Fruit fly (Drosophila melanogaster) whole organism, embryonic: ENCODE data around the gene Alp13.

Source experiments
- Asciz ChIP-seq: fragments of 200-800 bp; sonication (Bioruptor generic); optimal IDR thresholded peaks from 2 replicates; lab custom pipeline; 2017; ENCODE audit warnings: missing biosample characterization, mild to moderate bottlenecking, missing genetic modification characterization, missing genetic modification reagents
- BtbVII ChIP-seq: fragments of 200-800 bp; sonication (Bioruptor generic); optimal IDR thresholded peaks from 3 replicates; lab custom pipeline; 2017; ENCODE audit warnings: missing biosample characterization, mild to moderate bottlenecking, missing genetic modification characterization
- C15 ChIP-seq: fragments of 200-800 bp; sonication (Bioruptor generic); IDR thresholded peaks from 3 replicates; pipeline ENCODE4 v1.3.6; 2022; ENCODE audit warnings: missing biosample characterization, missing genetic modification characterization
- CG11085 ChIP-seq: fragments of 200-800 bp; sonication (Bioruptor generic); IDR thresholded peaks from 2 replicates; pipeline ENCODE4 v1.3.6; 2022; ENCODE audit warnings: missing biosample characterization, missing genetic modification characterization
- CG12659 ChIP-seq: fragments of 200-800 bp; sonication (Bioruptor generic); optimal IDR thresholded peaks from 3 replicates; lab custom pipeline; 2017; ENCODE audit warnings: mild to moderate bottlenecking, missing biosample characterization, missing genetic modification reagents, missing genetic modification characterization
- CG14050 ChIP-seq: fragments of 200-800 bp; sonication (Bioruptor generic); IDR thresholded peaks from 3 replicates; pipeline ENCODE4 v1.3.6; 2022; ENCODE audit warnings: missing biosample characterization, missing genetic modification characterization
- CG14965 ChIP-seq: fragments of 200-800 bp; sonication (Bioruptor generic); optimal IDR thresholded peaks from 2 replicates; lab custom pipeline; 2016; ENCODE audit warnings: missing biosample characterization, missing genetic modification characterization, borderline replicate concordance
- CG15073 ChIP-seq: fragments of 200-800 bp; sonication (Bioruptor generic); optimal IDR thresholded peaks from 2 replicates; lab custom pipeline; 2016; ENCODE audit warnings: missing biosample characterization, missing genetic modification characterization
- CG1603 ChIP-seq: fragments of 200-800 bp; sonication (Bioruptor generic); optimal IDR thresholded peaks from 2 replicates; lab custom pipeline; 2019; ENCODE audit warnings: missing biosample characterization, mild to moderate bottlenecking, missing genetic modification characterization, moderate library complexity
- CG16813 ChIP-seq: fragments of 200-800 bp; sonication (Bioruptor generic); IDR thresholded peaks from 3 replicates; pipeline ENCODE4 v1.3.6; 2022; ENCODE audit warnings: missing biosample characterization, missing genetic modification characterization; ENCODE audit not compliant: partially characterized antibody
- CG17361 ChIP-seq: fragments of 200-800 bp; sonication (Bioruptor generic); IDR thresholded peaks from 3 replicates; pipeline ENCODE4 v1.3.6; 2022; ENCODE audit warnings: missing biosample characterization, missing genetic modification characterization
- CG31388 ChIP-seq: fragments of 200-800 bp; sonication (Bioruptor generic); optimal IDR thresholded peaks from 2 replicates; lab custom pipeline; 2016; ENCODE audit warnings: missing biosample characterization, missing genetic modification characterization
- CG31441 ChIP-seq: fragments of 200-800 bp; sonication (Bioruptor generic); IDR thresholded peaks from 2 replicates; pipeline ENCODE4 v1.3.6; 2022; ENCODE audit warnings: missing biosample characterization, missing genetic modification characterization
- CG4617 ChIP-seq: fragments of 200-800 bp; sonication (Bioruptor generic); optimal IDR thresholded peaks from 3 replicates; lab custom pipeline; 2016; ENCODE audit warnings: missing biosample characterization, missing genetic modification characterization, borderline replicate concordance
- CG4854 ChIP-seq: fragments of 200-800 bp; sonication (Bioruptor generic); optimal IDR thresholded peaks from 2 replicates; lab custom pipeline; 2016; ENCODE audit warnings: missing biosample characterization, missing genetic modification characterization, inconsistent platforms
- CG6813 ChIP-seq: fragments of 200-800 bp; sonication (Bioruptor generic); optimal IDR thresholded peaks from 2 replicates; lab custom pipeline; 2017; ENCODE audit warnings: missing biosample characterization, missing genetic modification characterization, mild to moderate bottlenecking, moderate library complexity, missing genetic modification reagents
- CG7745 ChIP-seq: fragments of 200-800 bp; sonication (Bioruptor generic); optimal IDR thresholded peaks from 2 replicates; lab custom pipeline; 2018; ENCODE audit warnings: missing biosample characterization, mild to moderate bottlenecking, missing genetic modification characterization, moderate library complexity
- CG7987 ChIP-seq: fragments of 200-800 bp; sonication (Bioruptor generic); optimal IDR thresholded peaks from 2 replicates; lab custom pipeline; 2018; ENCODE audit warnings: missing biosample characterization, mild to moderate bottlenecking, missing genetic modification characterization, moderate library complexity
- CG8281 ChIP-seq: fragments of 200-800 bp; sonication (Bioruptor generic); optimal IDR thresholded peaks from 2 replicates; lab custom pipeline; 2018; ENCODE audit warnings: missing biosample characterization, mild to moderate bottlenecking, missing genetic modification characterization, moderate library complexity
- CG8924 ChIP-seq: fragments of 200-800 bp; optimal IDR thresholded peaks from 3 replicates; lab custom pipeline; 2019; ENCODE audit warnings: missing biosample characterization, mild to moderate bottlenecking, missing genetic modification characterization, moderate library complexity
- CG9727 ChIP-seq: fragments of 200-800 bp; sonication (Bioruptor generic); optimal IDR thresholded peaks from 3 replicates; lab custom pipeline; 2017; ENCODE audit warnings: missing biosample characterization, mild to moderate bottlenecking, missing genetic modification characterization
- CG9876 ChIP-seq: fragments of 200-800 bp; sonication (Bioruptor generic); optimal IDR thresholded peaks from 2 replicates; lab custom pipeline; 2016; ENCODE audit warnings: missing biosample characterization, missing genetic modification characterization
- Drgx ChIP-seq: fragments of 200-800 bp; sonication (Bioruptor generic); IDR thresholded peaks from 2 replicates; pipeline ENCODE4 v1.3.6; 2022; ENCODE audit warnings: missing biosample characterization, missing genetic modification characterization
- Ets97D ChIP-seq: fragments of 200-800 bp; sonication (Bioruptor generic); optimal IDR thresholded peaks from 3 replicates; lab custom pipeline; 2016; ENCODE audit warnings: missing biosample characterization, missing genetic modification characterization
- Jarid2 ChIP-seq: fragments of 200-800 bp; sonication (Bioruptor generic); optimal IDR thresholded peaks from 3 replicates; lab custom pipeline; 2017; ENCODE audit warnings: mild to moderate bottlenecking, missing biosample characterization, missing genetic modification reagents, missing genetic modification characterization
- Mes4 ChIP-seq: fragments of 200-800 bp; sonication (Bioruptor generic); optimal IDR thresholded peaks from 2 replicates; lab custom pipeline; 2016; ENCODE audit warnings: missing biosample characterization, missing genetic modification characterization
- Optix ChIP-seq: fragments of 200-800 bp; sonication (Bioruptor generic); IDR thresholded peaks from 3 replicates; pipeline ENCODE4 v1.3.6; 2022; ENCODE audit warnings: missing biosample characterization, missing genetic modification characterization
- Ptx1 ChIP-seq: fragments of 200-800 bp; sonication (Bioruptor generic); IDR thresholded peaks from 2 replicates; pipeline ENCODE4 v1.3.6; 2022; ENCODE audit warnings: missing biosample characterization, missing genetic modification characterization
- YL-1 ChIP-seq: fragments of 200-800 bp; sonication (Bioruptor generic); optimal IDR thresholded peaks from 3 replicates; lab custom pipeline; 2017; ENCODE audit warnings: missing biosample characterization, mild to moderate bottlenecking, missing genetic modification characterization
- chif ChIP-seq, 2 experiments: fragments of 200-800 bp; sonication (Bioruptor generic); optimal IDR thresholded peaks; 3 replicates each; lab custom pipeline; 2016; ENCODE audit warnings: missing biosample characterization in 2 of 2, missing genetic modification characterization in 2 of 2
- chinmo ChIP-seq: fragments of 200-800 bp; sonication (Bioruptor generic); IDR thresholded peaks from 4 replicates; pipeline ENCODE4 v1.3.6; 2022; ENCODE audit warnings: missing biosample characterization, missing genetic modification characterization; ENCODE audit not compliant: partially characterized antibody
- chm ChIP-seq: fragments of 200-800 bp; sonication (Bioruptor generic); IDR thresholded peaks from 2 replicates; pipeline ENCODE4 v1.3.6; 2022; ENCODE audit warnings: missing biosample characterization, missing genetic modification characterization
- ci ChIP-seq: fragments of 200-800 bp; sonication (Bioruptor generic); IDR thresholded peaks from 3 replicates; pipeline ENCODE4 v1.3.6; 2022; ENCODE audit warnings: missing biosample characterization, missing genetic modification characterization
- corto ChIP-seq: fragments of 200-800 bp; sonication (Bioruptor generic); optimal IDR thresholded peaks from 2 replicates; lab custom pipeline; 2016; ENCODE audit warnings: missing biosample characterization, mild to moderate bottlenecking, missing genetic modification characterization, moderate library complexity
- crp ChIP-seq, 2 experiments: fragments of 200-800 bp; sonication (Bioruptor generic); optimal IDR thresholded peaks; 2 replicates in 1 of 2; 3 replicates in 1 of 2; lab custom pipeline; 2017; ENCODE audit warnings: missing biosample characterization in 2 of 2, missing genetic modification characterization in 2 of 2, mild to moderate bottlenecking in 1 of 2, moderate library complexity in 1 of 2
- disco-r ChIP-seq: fragments of 200-800 bp; sonication (Bioruptor generic); optimal IDR thresholded peaks from 2 replicates; lab custom pipeline; 2016; ENCODE audit warnings: missing biosample characterization, missing genetic modification characterization
- dpn ChIP-seq, 2 experiments: fragments of 200-800 bp; sonication (Bioruptor generic); optimal IDR thresholded peaks; 3 replicates each; lab custom pipeline; 2016; ENCODE audit warnings: missing biosample characterization in 2 of 2, missing genetic modification characterization in 2 of 2
- ewg ChIP-seq: fragments of 200-800 bp; sonication (Bioruptor generic); optimal IDR thresholded peaks from 3 replicates; lab custom pipeline; 2017; ENCODE audit warnings: mild to moderate bottlenecking, missing biosample characterization, missing genetic modification reagents, missing genetic modification characterization
- fru ChIP-seq: fragments of >200 bp; optimal IDR thresholded peaks from 2 replicates; lab custom pipeline; 2017
- lola ChIP-seq, 3 experiments: fragments of >200 bp in 2 of 3; fragments of 200-800 bp in 1 of 3; sonication (Bioruptor generic) in 1 of 3; optimal IDR thresholded peaks; 2 replicates each; lab custom pipeline; 2017 to 2019; ENCODE audit warnings: missing biosample characterization in 3 of 3, missing genetic modification characterization in 3 of 3, mild to moderate bottlenecking in 1 of 3, moderate library complexity in 1 of 3
- lov ChIP-seq, 2 experiments: fragments of 200-800 bp in 1 of 2; fragments of >200 bp in 1 of 2; sonication (Bioruptor generic) in 1 of 2; IDR thresholded peaks in 1 of 2; optimal IDR thresholded peaks in 1 of 2; 2 replicates in 1 of 2; 3 replicates in 1 of 2; pipeline versions ENCODE4 v1.3.6 to Lab custom; 2017 to 2022; ENCODE audit warnings: missing biosample characterization in 1 of 2, missing genetic modification characterization in 1 of 2
- p53 ChIP-seq: fragments of 200-800 bp; sonication (Bioruptor generic); optimal IDR thresholded peaks from 2 replicates; lab custom pipeline; 2016; ENCODE audit warnings: missing biosample characterization, missing genetic modification characterization
- psq ChIP-seq: fragments of 200-800 bp; sonication (Bioruptor generic); optimal IDR thresholded peaks from 2 replicates; lab custom pipeline; 2017; ENCODE audit warnings: missing biosample characterization, missing genetic modification characterization
- sim ChIP-seq: fragments of 200-800 bp; sonication (Bioruptor generic); IDR thresholded peaks from 2 replicates; pipeline ENCODE4 v1.3.6; 2022; ENCODE audit warnings: missing biosample characterization, missing genetic modification characterization
- slou ChIP-seq: fragments of 200-800 bp; sonication (Bioruptor generic); optimal IDR thresholded peaks from 3 replicates; lab custom pipeline; 2016; ENCODE audit warnings: missing biosample characterization, missing genetic modification characterization
- sob ChIP-seq: fragments of 200-800 bp; sonication (Bioruptor generic); IDR thresholded peaks from 2 replicates; pipeline ENCODE4 v1.3.6; 2022; ENCODE audit warnings: missing biosample characterization, missing genetic modification characterization
- stc ChIP-seq: fragments of 200-800 bp; sonication (Bioruptor generic); IDR thresholded peaks from 2 replicates; pipeline ENCODE4 v1.3.6; 2022; ENCODE audit warnings: missing biosample characterization, missing genetic modification characterization
- vfl ChIP-seq: fragments of 200-800 bp; sonication (Bioruptor generic); optimal IDR thresholded peaks from 2 replicates; lab custom pipeline; 2016; ENCODE audit warnings: missing biosample characterization, missing genetic modification characterization
- wdn ChIP-seq: fragments of 200-800 bp; sonication (Bioruptor generic); IDR thresholded peaks from 2 replicates; pipeline ENCODE4 v1.3.6; 2022; ENCODE audit warnings: missing biosample characterization, missing genetic modification characterization

The Alp13 gene

DNA sequence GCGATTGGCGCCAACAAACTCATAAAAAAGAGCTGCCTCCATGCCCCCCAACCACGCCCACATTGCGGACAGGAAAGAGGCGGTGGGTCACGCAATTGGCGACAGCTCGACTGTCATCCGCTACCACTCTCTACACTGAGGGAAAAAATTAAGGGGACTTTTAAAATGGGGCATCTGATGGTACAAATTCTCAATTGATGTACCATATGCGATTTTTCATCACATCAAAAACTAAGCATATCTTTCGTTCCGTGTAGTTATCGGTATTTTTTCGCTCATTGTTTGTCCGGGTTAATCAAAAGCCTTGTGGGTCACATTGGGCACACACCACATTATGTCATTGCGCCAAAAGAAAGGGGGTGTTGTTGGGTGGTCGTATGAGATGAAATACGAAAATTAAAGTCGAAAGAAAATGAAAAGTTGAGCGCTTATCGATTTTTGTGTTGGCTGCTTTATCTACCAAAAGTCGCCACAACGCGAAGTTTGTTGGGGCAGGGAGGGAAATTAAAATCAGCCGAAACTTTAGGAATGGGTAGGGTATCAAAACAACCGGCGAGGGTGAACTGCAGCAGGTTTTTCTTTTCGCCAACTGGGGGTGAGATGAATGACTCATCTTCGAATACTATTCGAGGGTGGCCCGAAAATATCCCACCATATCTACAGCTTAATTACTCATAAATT lies 51.0 kb downstream of the Alp13 start (continued):
- TF ChIP-seq CG7745 (tag; lab: Kevin White, UChicago) (no peak), CG9727 (GFP tag; lab: Kevin White, UChicago) (peak; percentile 42), BtbVII (GFP tag; lab: Kevin White, UChicago) (peak; percentile 46), ewg (GFP tag; lab: Kevin White, UChicago) (no peak), Ptx1 (GFP tag; lab: Robert Waterston, UW) (peak; percentile 49), Ets97D (GFP tag; lab: Kevin White, UChicago) (no peak), Optix (peak; percentile 41; the same call in 1 of the 3 replicates), CG8924 (tag; lab: Kevin White, UChicago) (no peak), sim (GFP tag; lab: Robert Waterston, UW) (no peak), CG31388 (no peak), CG1603 (tag; lab: Kevin White, UChicago) (no peak), CG12659 (GFP tag; lab: Kevin White, UChicago) (peak; percentile 34), CG9876 (GFP tag; lab: Kevin White, UChicago) (no peak), CG31441 (GFP tag; lab: Robert Waterston, UW) (no peak), disco-r (no peak), lov (optimal IDR thresholded peaks at IDR 0.05; lab: Kevin White, UChicago) (no peak), lov (GFP tag; IDR thresholded peaks at IDR 0.05; lab: Robert Waterston, UW) (no peak), chif (GFP tag; optimal IDR thresholded peaks at IDR 0.05; lab: Kevin White, UChicago) (no peak), fru (no peak), Mes4 (GFP tag; lab: Kevin White, UChicago) (no peak), C15 (GFP tag; lab: Robert Waterston, UW) (no peak), Asciz (no peak), CG15073 (GFP tag; lab: Kevin White, UChicago) (no peak), dpn (GFP tag; optimal IDR thresholded peaks at IDR 0.05; lab: Kevin White, UChicago) (peak; percentile 32 to 41), CG4854 (GFP tag; lab: Kevin White, UChicago) (peak; percentile 13), CG7987 (GFP tag; lab: Kevin White, UChicago) (no peak), CG4617 (GFP tag; lab: Kevin White, UChicago) (no peak), CG14050 (GFP tag; lab: Robert Waterston, UW) (no peak), ci (GFP tag; lab: Robert Waterston, UW) (0 out of 3 replicates have a peak, but pooled peaks have one; percentile 50), vfl (GFP tag; lab: Kevin White, UChicago) (no peak), p53 (no peak), Jarid2 (no peak), YL-1 (GFP tag; lab: Kevin White, UChicago) (no peak), chinmo (GFP tag; lab: Robert Waterston, UW) (no peak), CG11085 (GFP tag; lab: Robert Waterston, UW) (no peak), slou (GFP tag; lab: Kevin White, UChicago) (no peak), CG16813 (GFP tag; lab: Robert Waterston, UW) (no peak), sob (GFP tag; lab: Robert Waterston, UW) (peak; percentile 67), CG14965 (GFP tag; lab: Kevin White, UChicago) (no peak), wdn (GFP tag; lab: Robert Waterston, UW) (0 out of 2 replicates have a peak, but pooled peaks have one; percentile 32), lola (GFP tag; optimal IDR thresholded peaks at IDR 0.05; lab: Kevin White, UChicago) (no peak), crp (GFP tag; optimal IDR thresholded peaks at IDR 0.05; lab: Kevin White, UChicago) (no peak), CG8281 (tag; lab: Kevin White, UChicago) (no peak), psq (GFP tag; lab: Kevin White, UChicago) (no peak), stc (GFP tag; lab: Robert Waterston, UW) (no peak), chm (GFP tag; lab: Robert Waterston, UW) (no peak), corto (GFP tag; lab: Kevin White, UChicago) (no peak), Drgx (GFP tag; lab: Robert Waterston, UW) (no peak), CG6813 (no peak), CG17361 (GFP tag; lab: Robert Waterston, UW) (no peak)
